Worm (Caenorhabditis elegans) whole organism, L1 larva: ENCODE measurements around the gene nas-38.

Experiments used
- C34B4.2 ChIP-seq: sonication (generic microtip); optimal IDR thresholded peaks from 2 replicates; lab custom pipeline; 2017; ENCODE audit warnings: mild to moderate bottlenecking, missing genetic modification characterization, missing compliant biosample characterization
- ceh-82 ChIP-seq, 3 experiments: fragments of 150-350 bp in 1 of 3; sonication (generic microtip) in 2 of 3; optimal IDR thresholded peaks; 2 replicates each; lab custom pipeline; 2014 to 2017; ENCODE audit warnings: missing biosample characterization in 3 of 3, missing genetic modification characterization in 3 of 3
- ces-1 ChIP-seq: fragments of 150-350 bp; optimal IDR thresholded peaks from 2 replicates; lab custom pipeline; 2014; ENCODE audit warnings: missing biosample characterization, missing genetic modification reagents, missing genetic modification characterization
- efl-3 ChIP-seq: fragments of 200-800 bp; sonication (Bioruptor generic); optimal IDR thresholded peaks from 2 replicates; lab custom pipeline; 2018; ENCODE audit warnings: mild to moderate bottlenecking, missing genetic modification characterization, missing compliant biosample characterization
- egl-27 ChIP-seq, 2 experiments: fragments of 150-350 bp in 1 of 2; sonication (generic microtip); optimal IDR thresholded peaks; 3 replicates each; lab custom pipeline; 2017 to 2018; ENCODE audit warnings: missing biosample characterization in 2 of 2, missing genetic modification characterization in 2 of 2, missing genetic modification reagents in 2 of 2
- irx-1 ChIP-seq: sonication (generic microtip); optimal IDR thresholded peaks from 2 replicates; lab custom pipeline; 2016; ENCODE audit warnings: missing genetic modification characterization, missing compliant biosample characterization
- lin-13 ChIP-seq: fragments of 150-350 bp; optimal IDR thresholded peaks from 2 replicates; lab custom pipeline; 2014; ENCODE audit warnings: missing biosample characterization, missing genetic modification reagents, missing genetic modification characterization
- pag-3 ChIP-seq: sonication (generic microtip); optimal IDR thresholded peaks from 2 replicates; lab custom pipeline; 2017; ENCODE audit warnings: missing genetic modification characterization, mild to moderate bottlenecking, missing compliant biosample characterization, antibody characterized with exemption, borderline replicate concordance; ENCODE audit not compliant: insufficient read depth
- rnt-1 ChIP-seq: sonication (generic microtip); optimal IDR thresholded peaks from 2 replicates; lab custom pipeline; 2016; ENCODE audit warnings: mild to moderate bottlenecking, missing genetic modification characterization, moderate library complexity, missing compliant biosample characterization
- unc-98 ChIP-seq: fragments of 200-800 bp; sonication (Bioruptor generic); IDR thresholded peaks from 2 replicates; pipeline ENCODE4 v1.3.6; 2022; ENCODE audit warnings: missing genetic modification characterization, missing compliant biosample characterization

ce11 chrX:524498-524897, 33.5 kb upstream of the nas-38 start:
- no peak for TF ChIP-seq ceh-82 (tag; optimal IDR thresholded peaks at IDR 0.05; lab: Kevin White, UChicago)
- TF ChIP-seq irx-1 (tag; lab: Kevin White, UChicago), result no peak
- no peak for TF ChIP-seq efl-3 (GFP tag; lab: Kevin White, UChicago)
- TF ChIP-seq C34B4.2, result no peak
- TF ChIP-seq ces-1 (GFP tag; lab: Kevin White, UChicago), result no peak
- no peak for TF ChIP-seq pag-3 (tag; lab: Kevin White, UChicago)
- no peak for TF ChIP-seq lin-13 (GFP tag; lab: Kevin White, UChicago)
- TF ChIP-seq egl-27 (tag; optimal IDR thresholded peaks at IDR 0.05; lab: Kevin White, UChicago), result no peak
- no peak for TF ChIP-seq unc-98 (GFP tag; lab: Robert Waterston, UW)
- TF ChIP-seq rnt-1 (tag; lab: Kevin White, UChicago), result no peak
